Fruit fly (Drosophila melanogaster): ENCODE results near the gene CG15544.

CG15544 gene

dm6 chr3R:30876136-30876683, 48.6 kb downstream of the CG15544 start, which contains the start of gene CG15546 (continued):
- TF ChIP-seq Side (GFP tag; optimal IDR thresholded peaks at IDR 0.05) (no peak), CG12744 (GFP tag; optimal IDR thresholded peaks at IDR 0.05) (no peak), ci (GFP tag; IDR thresholded peaks at IDR 0.05) (no peak), ERR (GFP tag; optimal IDR thresholded peaks at IDR 0.05) (no peak), unc-4 (GFP tag; IDR thresholded peaks at IDR 0.05; ENCODE audit: partially characterized antibody) (no peak), CG7556 (GFP tag; optimal IDR thresholded peaks at IDR 0.05) (no peak), Rfx (GFP tag; IDR thresholded peaks at IDR 0.05) (peak; percentile 37; the same call in 1 of the 2 replicates), CG5245 (GFP tag; optimal IDR thresholded peaks at IDR 0.05) (no peak)

dm6 chr3R:30878105-30878504, 50.5 kb downstream of the CG15544 start:
- TF ChIP-seq CG42726 (GFP tag; IDR thresholded peaks at IDR 0.05; ENCODE audit: partially characterized antibody) = no peak
- TF ChIP-seq NC2α (GFP tag; optimal IDR thresholded peaks at IDR 0.05) = no peak
- TF ChIP-seq jing (GFP tag; optimal IDR thresholded peaks at IDR 0.05) = no peak
- peak in 1 of 2 experiments; percentile 92 for TF ChIP-seq Dfd (GFP tag; optimal IDR thresholded peaks at IDR 0.05)
- 0 out of 4 replicates have a peak, but pooled peaks have one; percentile 7 for TF ChIP-seq chinmo (GFP tag; IDR thresholded peaks at IDR 0.05; ENCODE audit: partially characterized antibody)
- TF ChIP-seq gro (GFP tag; optimal IDR thresholded peaks at IDR 0.05) = no peak
- TF ChIP-seq cg (GFP tag; optimal IDR thresholded peaks at IDR 0.05) = no peak
- no peak for TF ChIP-seq CG10565 (GFP tag; optimal IDR thresholded peaks at IDR 0.05)

dm6 chr3R:30880024-30880423, 52.4 kb downstream of the CG15544 start:
- no peak for TF ChIP-seq CG18262 (tag; optimal IDR thresholded peaks at IDR 0.05)
- TF ChIP-seq CG11723 (GFP tag; optimal IDR thresholded peaks at IDR 0.05) = no peak
- TF ChIP-seq CG17385 (GFP tag; optimal IDR thresholded peaks at IDR 0.05) = peak; percentile 70
- TF ChIP-seq gce (GFP tag; IDR thresholded peaks at IDR 0.05) = no peak
- TF ChIP-seq Hr51 (GFP tag; optimal IDR thresholded peaks at IDR 0.05) = no peak
- peak; percentile 21 for TF ChIP-seq abd-A (tag; optimal IDR thresholded peaks at IDR 0.05)
- no peak for TF ChIP-seq CG34422 (GFP tag; IDR thresholded peaks at IDR 0.05)
- no peak for TF ChIP-seq Dip2 (GFP tag; IDR thresholded peaks at IDR 0.05)
- no peak for TF ChIP-seq croc (GFP tag; conservative IDR thresholded peaks at IDR 0.05)
- TF ChIP-seq CG10654 (GFP tag; optimal IDR thresholded peaks at IDR 0.05) = no peak
- no peak for TF ChIP-seq Ssrp (tag; optimal IDR thresholded peaks at IDR 0.05)
- no peak for TF ChIP-seq gsb (GFP tag; IDR thresholded peaks at IDR 0.05)
- no peak for TF ChIP-seq dimm (GFP tag; IDR thresholded peaks at IDR 0.05)
- no peak for TF ChIP-seq lilli (GFP tag; optimal IDR thresholded peaks at IDR 0.05)
- TF ChIP-seq CG12236 (GFP tag; optimal IDR thresholded peaks at IDR 0.05) = no peak
- TF ChIP-seq seq (GFP tag; IDR thresholded peaks at IDR 0.05) = peak; percentile 66; the same call in 1 of the 2 replicates
- TF ChIP-seq Hand (GFP tag; optimal IDR thresholded peaks at IDR 0.05) = no peak
- TF ChIP-seq da (GFP tag; optimal IDR thresholded peaks at IDR 0.05) = no peak
- peak; percentile 10 for TF ChIP-seq Med (GFP tag)
- TF ChIP-seq phol (tag; optimal IDR thresholded peaks at IDR 0.05) = no peak
- no peak for TF ChIP-seq trh (GFP tag; optimal IDR thresholded peaks at IDR 0.05)
- peak; percentile 21; the same call in 1 of the 3 replicates for TF ChIP-seq CG34224 (GFP tag; IDR thresholded peaks at IDR 0.05; ENCODE audit: partially characterized antibody)
- no peak for TF ChIP-seq stc (GFP tag; IDR thresholded peaks at IDR 0.05)
- TF ChIP-seq CG16863 (GFP tag; optimal IDR thresholded peaks at IDR 0.05) = no peak
- no peak for TF ChIP-seq Hsf (GFP tag; optimal IDR thresholded peaks at IDR 0.05)
- TF ChIP-seq CG7271 (tag; optimal IDR thresholded peaks at IDR 0.05) = no peak
- no peak for TF ChIP-seq Kr (GFP tag; optimal IDR thresholded peaks at IDR 0.05)
- TF ChIP-seq CG3847 (GFP tag; IDR thresholded peaks at IDR 0.05) = no peak
- no peak for TF ChIP-seq Xbp1 (GFP tag; optimal IDR thresholded peaks at IDR 0.05)
- peak; percentile 95 for TF ChIP-seq Adf1 (GFP tag; IDR thresholded peaks at IDR 0.05)
- no peak for TF ChIP-seq cwo (GFP tag; optimal IDR thresholded peaks at IDR 0.05)
- no peak for TF ChIP-seq Trl (optimal IDR thresholded peaks at IDR 0.05)
- no peak for TF ChIP-seq Trl (GFP tag; optimal IDR thresholded peaks at IDR 0.05)

Measured in whole organism, embryonic.